Worm (Caenorhabditis elegans) whole organism, L4 larva: ENCODE measurements around the gene Y55F3BR.10.

Experiments
- Y75B8A.6 ChIP-seq: fragments of 200-800 bp; sonication (Bioruptor generic); IDR thresholded peaks from 2 replicates; pipeline ENCODE4 v1.3.6; 2022; ENCODE audit warnings: missing genetic modification reagents, missing genetic modification characterization, missing compliant biosample characterization
- arid-1 ChIP-seq: fragments of 200-800 bp; sonication (Bioruptor generic); conservative IDR thresholded peaks from 2 replicates; pipeline ENCODE4 v1.3.6; 2022; ENCODE audit warnings: missing genetic modification reagents, missing genetic modification characterization, missing compliant biosample characterization
- daf-12 ChIP-seq: fragments of 150-350 bp; optimal IDR thresholded peaks from 2 replicates; lab custom pipeline; 2014; ENCODE audit warnings: missing biosample characterization, missing genetic modification reagents, missing genetic modification characterization
- egl-27 ChIP-seq: sonication (generic microtip); optimal IDR thresholded peaks from 3 replicates; lab custom pipeline; 2017; ENCODE audit warnings: missing biosample characterization, missing genetic modification reagents, missing genetic modification characterization
- mep-1 ChIP-seq: fragments of 150-350 bp; sonication (generic microtip); optimal IDR thresholded peaks from 3 replicates; lab custom pipeline; 2014; ENCODE audit warnings: missing biosample characterization, missing genetic modification characterization
- mes-2 ChIP-seq: sonication (generic microtip); optimal IDR thresholded peaks from 2 replicates; lab custom pipeline; 2016; ENCODE audit warnings: missing genotype, mild to moderate bottlenecking, missing genetic modification characterization, missing compliant biosample characterization; ENCODE audit not compliant: poor library complexity, severe bottlenecking
- nhr-237 ChIP-seq: sonication (generic microtip); optimal IDR thresholded peaks from 2 replicates; lab custom pipeline; 2017; ENCODE audit warnings: missing biosample characterization, missing genetic modification characterization
- pqm-1 ChIP-seq: sonication (generic microtip); optimal IDR thresholded peaks from 2 replicates; lab custom pipeline; 2017; ENCODE audit warnings: missing biosample characterization, missing genetic modification characterization

ce11 chrIV:796521-797073 is 35.6 kb upstream of the Y55F3BR.10 start, which contains the start of the genes F56B3.11 and ech-5:
- TF ChIP-seq daf-12 (tag; lab: Kevin White, UChicago) = no peak
- no peak for TF ChIP-seq arid-1 (GFP tag; lab: Robert Waterston, UW)
- peak; percentile 72 for TF ChIP-seq mes-2 (tag; lab: Kevin White, UChicago)
- peak; percentile 88 for TF ChIP-seq mep-1 (tag; lab: Kevin White, UChicago)
- no peak for TF ChIP-seq egl-27 (tag; lab: Kevin White, UChicago)
- no peak for TF ChIP-seq pqm-1 (tag; lab: Kevin White, UChicago)
- no peak for TF ChIP-seq nhr-237 (tag; lab: Kevin White, UChicago)
- no peak for TF ChIP-seq Y75B8A.6 (GFP tag; lab: Robert Waterston, UW)
